ENCODE assay signal across 1 fruit fly cellular context in genomic region chr2L:9430992-9431602, dm6.
A peak's percentile ranks its signal among the peaks of the same experiment; 100 is the strongest.
TF ChIP-seq lines count a peak whose summit lies in the region.

TSS of gene FucTB (minus strand) at chr2L:9431052.
TSS of gene scat (plus strand) at chr2L:9431405.

TF ChIP-seq in whole organism, embryonic, 481 proteins besides CTCF, POLR2A, EP300 and RAD21 (continued from another document):
- TF ChIP-seq CG34422 (GFP tag; IDR thresholded peaks at IDR 0.05; lab: Robert Waterston, UW) (peak; percentile 93; the same call in 2 of the 3 replicates), CG2199 (GFP tag; IDR thresholded peaks at IDR 0.05; lab: Robert Waterston, UW) (no peak), oc (tag; optimal IDR thresholded peaks at IDR 0.05; lab: Kevin White, UChicago) (peak; percentile 60), sens-2 (GFP tag; IDR thresholded peaks at IDR 0.05; lab: Robert Waterston, UW) (no peak), CG2116 (GFP tag; optimal IDR thresholded peaks at IDR 0.05; lab: Kevin White, UChicago) (peak; percentile 59), crc (GFP tag; optimal IDR thresholded peaks at IDR 0.05; lab: Kevin White, UChicago) (no peak), vnd (GFP tag; IDR thresholded peaks at IDR 0.05; lab: Robert Waterston, UW; ENCODE audit: partially characterized antibody) (peak; percentile 49; the same call in 1 of the 3 replicates), CG7271 (tag; optimal IDR thresholded peaks at IDR 0.05; lab: Kevin White, UChicago) (peak; percentile 88), fd3F (GFP tag; optimal IDR thresholded peaks at IDR 0.05; lab: Kevin White, UChicago) (peak; percentile 89), stwl (tag; optimal IDR thresholded peaks at IDR 0.05; lab: Kevin White, UChicago) (peak; percentile 71), Hr78 (GFP tag; optimal IDR thresholded peaks at IDR 0.05; lab: Kevin White, UChicago) (no peak), fu2 (GFP tag; optimal IDR thresholded peaks at IDR 0.05; lab: Kevin White, UChicago) (peak; percentile 68), CG7357 (GFP tag; IDR thresholded peaks at IDR 0.05; lab: Robert Waterston, UW) (peak; percentile 87), CG14710 (tag; optimal IDR thresholded peaks at IDR 0.05; lab: Kevin White, UChicago) (peak; percentile 95), ash1 (GFP tag; optimal IDR thresholded peaks at IDR 0.05; lab: Kevin White, UChicago) (no peak), CG12299 (tag; optimal IDR thresholded peaks at IDR 0.05; lab: Kevin White, UChicago) (peak; percentile 71), CG9932 (GFP tag; IDR thresholded peaks at IDR 0.05; lab: Robert Waterston, UW) (peak; percentile 97), Antp (GFP tag; optimal IDR thresholded peaks at IDR 0.05; lab: Kevin White, UChicago) (peak; percentile 55), ind (GFP tag; optimal IDR thresholded peaks at IDR 0.05; lab: Kevin White, UChicago) (peak; percentile 95), CHES-1-like (GFP tag; optimal IDR thresholded peaks at IDR 0.05; lab: Kevin White, UChicago) (peak; percentile 55), Dll (GFP tag; IDR thresholded peaks at IDR 0.05; lab: Robert Waterston, UW; ENCODE audit: partially characterized antibody) (0 out of 4 replicates have a peak, but pooled peaks have one; percentile 53), Jarid2 (GFP tag; optimal IDR thresholded peaks at IDR 0.05; lab: Kevin White, UChicago) (peak; percentile 5), phol (tag; optimal IDR thresholded peaks at IDR 0.05; lab: Kevin White, UChicago) (peak; percentile 98), Deaf1 (tag; optimal IDR thresholded peaks at IDR 0.05; lab: Kevin White, UChicago) (peak; percentile 69), dmrt11E (tag; optimal IDR thresholded peaks at IDR 0.05; lab: Kevin White, UChicago) (peak; percentile 98), H15 (GFP tag; IDR thresholded peaks at IDR 0.05; lab: Robert Waterston, UW) (peak; percentile 91; the same call in 2 of the 3 replicates), MBD-R2 (GFP tag; IDR thresholded peaks at IDR 0.05; lab: Robert Waterston, UW) (peak; percentile 79), CG7372 (GFP tag; IDR thresholded peaks at IDR 0.05; lab: Robert Waterston, UW) (peak; percentile 91), CG3407 (GFP tag; optimal IDR thresholded peaks at IDR 0.05; lab: Kevin White, UChicago) (peak; percentile 80), pum (GFP tag; optimal IDR thresholded peaks at IDR 0.05; lab: Kevin White, UChicago) (peak; percentile 71), jigr1 (GFP tag; IDR thresholded peaks at IDR 0.05; lab: Robert Waterston, UW) (peak; percentile 83; the same call in 2 of the 3 replicates), gce (GFP tag; IDR thresholded peaks at IDR 0.05; lab: Robert Waterston, UW) (peak; percentile 67; the same call in 1 of the 3 replicates), CG18764 (GFP tag; optimal IDR thresholded peaks at IDR 0.05; lab: Kevin White, UChicago) (peak; percentile 98), bbx (GFP tag; IDR thresholded peaks at IDR 0.05; lab: Robert Waterston, UW; ENCODE audit: partially characterized antibody) (peak; percentile 23; the same call in 1 of the 2 replicates), Lhr (GFP tag; optimal IDR thresholded peaks at IDR 0.05; lab: Kevin White, UChicago) (peak; percentile 49), NC2α (GFP tag; optimal IDR thresholded peaks at IDR 0.05; lab: Kevin White, UChicago) (no peak), CG6654 (GFP tag; optimal IDR thresholded peaks at IDR 0.05; lab: Kevin White, UChicago) (peak; percentile 71), Dek (tag; optimal IDR thresholded peaks at IDR 0.05; lab: Kevin White, UChicago) (peak; percentile 89)
